Worm (Caenorhabditis elegans): Measurements from ENCODE around the gene T14F9.2.

The T14F9.2 gene

ce11 chrX:2241147-2241798, 7.1 kb downstream of the T14F9.2 start:
- TF ChIP-seq unc-55 (GFP tag; optimal IDR thresholded peaks at IDR 0.05) (no peak), nhr-237 (tag; optimal IDR thresholded peaks at IDR 0.05) (peak; percentile 1)

- TF ChIP-seq nhr-11 (tag; optimal IDR thresholded peaks at IDR 0.05) (no peak), R02D3.7 (tag; optimal IDR thresholded peaks at IDR 0.05) (peak; percentile 52), nhr-77 (tag; optimal IDR thresholded peaks at IDR 0.05) (peak; percentile 88), ztf-4 (tag; optimal IDR thresholded peaks at IDR 0.05) (peak; percentile 94), crh-2 (tag; optimal IDR thresholded peaks at IDR 0.05) (peak; percentile 99), ztf-1 (GFP tag; conservative IDR thresholded peaks at IDR 0.05) (no peak), ztf-11 (tag; optimal IDR thresholded peaks at IDR 0.05) (peak; percentile 47), dmd-4 (tag; optimal IDR thresholded peaks at IDR 0.05) (no peak), skn-1 (tag; optimal IDR thresholded peaks at IDR 0.05) (peak; percentile 83), sem-4 (tag; optimal IDR thresholded peaks at IDR 0.05) (peak; percentile 99), fos-1 (tag; optimal IDR thresholded peaks at IDR 0.05) (peak; percentile 97), ceh-82 (tag; optimal IDR thresholded peaks at IDR 0.05) (peak; percentile 86), blmp-1 (tag; optimal IDR thresholded peaks at IDR 0.05; ENCODE audit: insufficient read depth) (peak; percentile 76), unc-39 (tag; optimal IDR thresholded peaks at IDR 0.05) (no peak), unc-55 (GFP tag; optimal IDR thresholded peaks at IDR 0.05) (peak; percentile 99), nhr-237 (tag; optimal IDR thresholded peaks at IDR 0.05) (peak; percentile 77), zag-1 (tag; optimal IDR thresholded peaks at IDR 0.05) (peak; percentile 89), egl-27 (tag; optimal IDR thresholded peaks at IDR 0.05) (peak; percentile 87), nhr-6 (tag; optimal IDR thresholded peaks at IDR 0.05) (peak; percentile 97), lin-11 (tag; optimal IDR thresholded peaks at IDR 0.05) (peak; percentile 99), ceh-16 (tag; optimal IDR thresholded peaks at IDR 0.05) (peak; percentile 96), peb-1 (tag; optimal IDR thresholded peaks at IDR 0.05) (peak; percentile 90), snpc-4 (tag; optimal IDR thresholded peaks at IDR 0.05) (peak; percentile 89), nhr-21 (tag; optimal IDR thresholded peaks at IDR 0.05) (peak; percentile 98), mab-5 (tag; optimal IDR thresholded peaks at IDR 0.05) (peak; percentile 94), mbf-1 (tag; optimal IDR thresholded peaks at IDR 0.05) (no peak), alr-1 (tag; optimal IDR thresholded peaks at IDR 0.05) (no peak), aly-2 (tag; optimal IDR thresholded peaks at IDR 0.05) (no peak), lin-13 (GFP tag; optimal IDR thresholded peaks at IDR 0.05) (peak; percentile 97), lsy-2 (tag; optimal IDR thresholded peaks at IDR 0.05) (peak; percentile 99 to 100), nhr-129 (tag; optimal IDR thresholded peaks at IDR 0.05) (peak; percentile 99), lin-39 (tag; optimal IDR thresholded peaks at IDR 0.05) (no peak), nhr-12 (tag; optimal IDR thresholded peaks at IDR 0.05) (no peak), ZK546.5 (tag; optimal IDR thresholded peaks at IDR 0.05) (peak; percentile 99), elt-3 (tag; optimal IDR thresholded peaks at IDR 0.05) (no peak), sma-3 (GFP tag; optimal IDR thresholded peaks at IDR 0.05) (peak; percentile 98), nhr-25 (tag; optimal IDR thresholded peaks at IDR 0.05) (peak; percentile 98), elt-1 (tag; optimal IDR thresholded peaks at IDR 0.05) (no peak), gmeb-1 (tag; optimal IDR thresholded peaks at IDR 0.05) (peak; percentile 91), sma-9 (GFP tag; optimal IDR thresholded peaks at IDR 0.05) (peak; percentile 98), sma-9 (tag; optimal IDR thresholded peaks at IDR 0.05) (no peak), C34F6.9 (tag; optimal IDR thresholded peaks at IDR 0.05) (peak; percentile 99), mdl-1 (tag; optimal IDR thresholded peaks at IDR 0.05) (peak; percentile 62 to 77), Y55F3AM.14 (GFP tag; optimal IDR thresholded peaks at IDR 0.05) (peak; percentile 92), ama-1 (optimal IDR thresholded peaks at IDR 0.05) (peak; percentile 84), nhr-23 (tag; optimal IDR thresholded peaks at IDR 0.05) (no peak), unc-62 (GFP tag; optimal IDR thresholded peaks at IDR 0.05) (peak; percentile 67), nhr-10 (tag; optimal IDR thresholded peaks at IDR 0.05) (peak; percentile 84), F13H6.1 (tag; optimal IDR thresholded peaks at IDR 0.05) (peak; percentile 97)
These were observed 8.6 kb downstream of the T14F9.2 start, which contains the start of gene rpl-11.2 for ce11 chrX:2242568-2243185. Gene rpl-11.2, minus strand, starts transcription at chrX:2242618.

Measured in whole organism, L2 larva.